Fruit fly (Drosophila melanogaster) whole organism, embryonic: ENCODE data around the gene CG5823.

ENCODE experiments used
- CG1233 ChIP-seq: fragments of 200-800 bp; sonication (Bioruptor generic); optimal IDR thresholded peaks from 4 replicates; lab custom pipeline; 2018; ENCODE audit warnings: missing biosample characterization, mild to moderate bottlenecking, missing genetic modification characterization
- CG16779 ChIP-seq: fragments of 200-800 bp; sonication (Bioruptor generic); IDR thresholded peaks from 2 replicates; pipeline ENCODE4 v1.3.6; 2022; ENCODE audit warnings: missing biosample characterization, missing genetic modification characterization
- CG18599 ChIP-seq: fragments of 200-800 bp; sonication (Bioruptor generic); optimal IDR thresholded peaks from 3 replicates; lab custom pipeline; 2017; ENCODE audit warnings: missing biosample characterization, missing genetic modification characterization, mild to moderate bottlenecking, moderate library complexity, missing genetic modification reagents
- CG33213 ChIP-seq: fragments of 200-800 bp; sonication (Bioruptor generic); optimal IDR thresholded peaks from 3 replicates; lab custom pipeline; 2016; ENCODE audit warnings: missing biosample characterization, missing genetic modification characterization
- E2f2 ChIP-seq: fragments of 200-800 bp; sonication (Bioruptor generic); IDR thresholded peaks from 2 replicates; pipeline ENCODE4 v1.3.6; 2022; ENCODE audit warnings: missing biosample characterization, missing genetic modification characterization
- ash1 ChIP-seq: fragments of 200-800 bp; sonication (Bioruptor generic); optimal IDR thresholded peaks from 2 replicates; lab custom pipeline; 2018; ENCODE audit warnings: missing biosample characterization, mild to moderate bottlenecking, missing genetic modification characterization
- gsb ChIP-seq: fragments of 200-800 bp; sonication (Bioruptor generic); IDR thresholded peaks from 2 replicates; pipeline ENCODE4 v1.3.6; 2022; ENCODE audit warnings: missing biosample characterization, missing genetic modification characterization
- psq ChIP-seq: fragments of 200-800 bp; sonication (Bioruptor generic); optimal IDR thresholded peaks from 2 replicates; lab custom pipeline; 2017; ENCODE audit warnings: missing biosample characterization, missing genetic modification characterization
- pum ChIP-seq: fragments of 200-800 bp; sonication (Bioruptor generic); optimal IDR thresholded peaks from 2 replicates; lab custom pipeline; 2016; ENCODE audit warnings: missing biosample characterization, missing genetic modification characterization
- tx ChIP-seq: fragments of 200-800 bp; sonication (Bioruptor generic); optimal IDR thresholded peaks from 2 replicates; lab custom pipeline; 2016; ENCODE audit warnings: missing biosample characterization, missing genetic modification characterization

- TF ChIP-seq ash1 (GFP tag; lab: Kevin White, UChicago) (no peak), CG16779 (GFP tag; lab: Robert Waterston, UW) (no peak), CG33213 (no peak), tx (GFP tag; lab: Kevin White, UChicago) (no peak), psq (GFP tag; lab: Kevin White, UChicago) (no peak), CG1233 (GFP tag; lab: Kevin White, UChicago) (no peak), CG18599 (GFP tag; lab: Kevin White, UChicago) (no peak), gsb (GFP tag; lab: Robert Waterston, UW) (no peak), pum (GFP tag; lab: Kevin White, UChicago) (no peak), E2f2 (GFP tag; lab: Robert Waterston, UW) (no peak)
These were observed 31.5 kb downstream of the CG5823 start for dm6 chr3R:17502862-17503261.
